Worm (Caenorhabditis elegans) whole organism, young adult: Measurements from ENCODE around the gene Y49F6C.8.

Source experiments
- B0019.2 ChIP-seq: fragments of 200-800 bp; sonication (Bioruptor generic); conservative IDR thresholded peaks from 2 replicates; pipeline ENCODE4 v1.3.6; 2022; ENCODE audit warnings: missing genetic modification reagents, missing genetic modification characterization, missing compliant biosample characterization
- Y53F4B.3 ChIP-seq: fragments of 200-800 bp; sonication (Bioruptor generic); IDR thresholded peaks from 2 replicates; pipeline ENCODE4 v1.3.6; 2022; ENCODE audit warnings: missing genetic modification reagents, missing genetic modification characterization, missing compliant biosample characterization
- akir-1 ChIP-seq: fragments of 200-800 bp; sonication (Bioruptor generic); optimal IDR thresholded peaks from 2 replicates; lab custom pipeline; 2018; ENCODE audit warnings: mild to moderate bottlenecking, missing genetic modification characterization, moderate library complexity, missing compliant biosample characterization
- aptf-2 ChIP-seq: fragments of 200-800 bp; sonication (Bioruptor generic); conservative IDR thresholded peaks from 2 replicates; pipeline ENCODE4 v1.3.6; 2022; ENCODE audit warnings: missing genetic modification reagents, missing genetic modification characterization, missing compliant biosample characterization
- atf-7 ChIP-seq: sonication (generic microtip); optimal IDR thresholded peaks from 2 replicates; lab custom pipeline; 2017; ENCODE audit warnings: mild to moderate bottlenecking, missing genetic modification characterization, missing compliant biosample characterization
- athp-1 ChIP-seq: sonication (generic microtip); optimal IDR thresholded peaks from 2 replicates; lab custom pipeline; 2017; ENCODE audit warnings: mild to moderate bottlenecking, missing genetic modification characterization, missing compliant biosample characterization
- bed-2 ChIP-seq: fragments of 200-800 bp; sonication (Bioruptor generic); IDR thresholded peaks from 2 replicates; pipeline ENCODE4 v1.3.6; 2022; ENCODE audit warnings: missing genetic modification reagents, missing genetic modification characterization, missing compliant biosample characterization
- ceh-79 ChIP-seq: sonication (generic microtip); optimal IDR thresholded peaks from 2 replicates; lab custom pipeline; 2017; ENCODE audit warnings: mild to moderate bottlenecking, missing genetic modification characterization, missing compliant biosample characterization
- ceh-91 ChIP-seq: fragments of 200-800 bp; sonication (Bioruptor generic); IDR thresholded peaks from 2 replicates; pipeline ENCODE4 v1.3.6; 2022; ENCODE audit warnings: missing genetic modification reagents, missing genetic modification characterization, missing compliant biosample characterization
- die-1 ChIP-seq: sonication (generic microtip); optimal IDR thresholded peaks from 2 replicates; lab custom pipeline; 2016; ENCODE audit warnings: missing genotype, mild to moderate bottlenecking, missing genetic modification characterization, missing compliant biosample characterization
- dox-1 ChIP-seq: fragments of 200-800 bp; sonication (Bioruptor generic); IDR thresholded peaks from 2 replicates; pipeline ENCODE4 v1.3.6; 2022; ENCODE audit warnings: missing genetic modification reagents, missing genetic modification characterization, missing compliant biosample characterization
- egl-18 ChIP-seq: fragments of 200-800 bp; sonication (Bioruptor generic); IDR thresholded peaks from 2 replicates; pipeline ENCODE4 v1.3.6; 2022; ENCODE audit warnings: missing genetic modification reagents, missing genetic modification characterization, missing compliant biosample characterization
- egrh-3 ChIP-seq: fragments of 200-800 bp; sonication (Bioruptor generic); IDR thresholded peaks from 2 replicates; pipeline ENCODE4 v1.3.6; 2022; ENCODE audit warnings: missing genetic modification reagents, missing genetic modification characterization, missing compliant biosample characterization
- ekl-4 ChIP-seq: fragments of 200-800 bp; sonication (Bioruptor generic); IDR thresholded peaks from 2 replicates; pipeline ENCODE4 v1.3.6; 2022; ENCODE audit warnings: missing genetic modification reagents, missing genetic modification characterization, missing compliant biosample characterization
- gei-17 ChIP-seq: fragments of 200-800 bp; sonication (Bioruptor generic); optimal IDR thresholded peaks from 2 replicates; lab custom pipeline; 2018; ENCODE audit warnings: mild to moderate bottlenecking, missing genetic modification characterization, missing compliant biosample characterization
- lin-40 ChIP-seq: sonication (generic microtip); optimal IDR thresholded peaks from 2 replicates; lab custom pipeline; 2016; ENCODE audit warnings: missing genetic modification characterization, mild to moderate bottlenecking, missing compliant biosample characterization, missing genotype, missing genetic modification reagents
- lir-1 ChIP-seq: fragments of 200-800 bp; sonication (Bioruptor generic); conservative IDR thresholded peaks from 2 replicates; pipeline ENCODE4 v1.3.6; 2022; ENCODE audit warnings: missing genetic modification reagents, missing genetic modification characterization, missing compliant biosample characterization
- lsl-1 ChIP-seq: fragments of 200-800 bp; sonication (Bioruptor generic); optimal IDR thresholded peaks from 2 replicates; lab custom pipeline; 2018; ENCODE audit warnings: mild to moderate bottlenecking, missing genetic modification characterization, moderate library complexity, missing compliant biosample characterization
- nfya-1 ChIP-seq: sonication (generic microtip); optimal IDR thresholded peaks from 2 replicates; lab custom pipeline; 2017; ENCODE audit warnings: antibody characterized with exemption, missing compliant biosample characterization, missing genetic modification characterization, borderline replicate concordance; ENCODE audit not compliant: insufficient read depth
- nfyb-1 ChIP-seq: fragments of 200-800 bp; sonication (Bioruptor generic); IDR thresholded peaks from 2 replicates; pipeline ENCODE4 v1.3.6; 2022; ENCODE audit warnings: missing genetic modification reagents, missing genetic modification characterization, missing compliant biosample characterization
- nhr-179 ChIP-seq: sonication (generic microtip); optimal IDR thresholded peaks from 2 replicates; lab custom pipeline; 2016; ENCODE audit warnings: mild to moderate bottlenecking, missing genetic modification characterization, missing compliant biosample characterization
- nhr-27 ChIP-seq: fragments of 200-800 bp; sonication (Bioruptor generic); optimal IDR thresholded peaks from 2 replicates; lab custom pipeline; 2018; ENCODE audit warnings: mild to moderate bottlenecking, missing genetic modification characterization, moderate library complexity, missing compliant biosample characterization
- nhr-80 ChIP-seq: sonication (generic microtip); optimal IDR thresholded peaks from 2 replicates; lab custom pipeline; 2016; ENCODE audit warnings: missing genetic modification characterization, missing compliant biosample characterization
- pbrm-1 ChIP-seq: fragments of 200-800 bp; sonication (Bioruptor generic); IDR thresholded peaks from 2 replicates; pipeline ENCODE4 v1.3.6; 2022; ENCODE audit warnings: missing genetic modification reagents, missing genetic modification characterization, missing compliant biosample characterization
- pha-4 ChIP-seq: fragments of 150-350 bp; sonication (generic microtip); optimal IDR thresholded peaks from 2 replicates; lab custom pipeline; 2014; ENCODE audit warnings: missing biosample characterization, missing genetic modification reagents, missing genetic modification characterization
- rcor-1 ChIP-seq: fragments of 200-800 bp; sonication (Bioruptor generic); IDR thresholded peaks from 2 replicates; pipeline ENCODE4 v1.3.6; 2022; ENCODE audit warnings: missing genetic modification reagents, missing genetic modification characterization, missing compliant biosample characterization
- repo-1 ChIP-seq: sonication (generic microtip); optimal IDR thresholded peaks from 2 replicates; lab custom pipeline; 2017; ENCODE audit warnings: mild to moderate bottlenecking, missing genetic modification characterization, missing compliant biosample characterization
- sdz-38 ChIP-seq: sonication (generic microtip); optimal IDR thresholded peaks from 2 replicates; lab custom pipeline; 2016; ENCODE audit warnings: missing genotype, missing genetic modification characterization, missing compliant biosample characterization
- snpc-4 ChIP-seq, 5 experiments: fragments of 150-350 bp in 1 of 5; sonication (generic microtip) in 4 of 5; optimal IDR thresholded peaks; 2 replicates each; lab custom pipeline; 2014 to 2018; ENCODE audit warnings: missing genetic modification characterization in 5 of 5, missing biosample characterization in 3 of 5, antibody characterized with exemption in 2 of 5, mild to moderate bottlenecking in 2 of 5, missing compliant biosample characterization in 2 of 5, missing genotype in 2 of 5, moderate library complexity in 2 of 5, missing genetic modification reagents in 1 of 5
- tbp1 ChIP-seq: fragments of 200-800 bp; sonication (Bioruptor generic); optimal IDR thresholded peaks from 2 replicates; lab custom pipeline; 2018; ENCODE audit warnings: mild to moderate bottlenecking, missing genetic modification characterization, missing compliant biosample characterization
- tlf-1 ChIP-seq: fragments of 200-800 bp; sonication (Bioruptor generic); optimal IDR thresholded peaks from 2 replicates; lab custom pipeline; 2018; ENCODE audit warnings: mild to moderate bottlenecking, missing genetic modification characterization, missing compliant biosample characterization
- ztf-22 ChIP-seq: fragments of 200-800 bp; sonication (Bioruptor generic); optimal IDR thresholded peaks from 2 replicates; lab custom pipeline; 2018; ENCODE audit warnings: mild to moderate bottlenecking, missing genetic modification characterization, moderate library complexity, missing compliant biosample characterization
- ztf-3 ChIP-seq: fragments of 200-800 bp; sonication (Bioruptor generic); optimal IDR thresholded peaks from 2 replicates; lab custom pipeline; 2018; ENCODE audit warnings: mild to moderate bottlenecking, missing genetic modification characterization, missing compliant biosample characterization

Y49F6C.8 gene

ce11 chrII:3376789-3377188, 6.9 kb upstream of the Y49F6C.8 start, which contains the start of gene bath-9:
Gene bath-9 (plus strand): TSS chrII:3377089.
- TF ChIP-seq pbrm-1 (GFP tag; lab: Robert Waterston, UW) (no peak), rcor-1 (no peak), ekl-4 (GFP tag; lab: Robert Waterston, UW) (no peak), nfya-1 (tag; lab: Kevin White, UChicago) (no peak), lir-1 (GFP tag; lab: Robert Waterston, UW) (no peak), atf-7 (tag; lab: Kevin White, UChicago) (no peak), sdz-38 (tag; lab: Kevin White, UChicago) (no peak), egl-18 (GFP tag; lab: Robert Waterston, UW) (no peak), repo-1 (tag; lab: Kevin White, UChicago) (no peak), lin-40 (tag; lab: Kevin White, UChicago) (no peak), ztf-3 (GFP tag; lab: Kevin White, UChicago) (no peak), athp-1 (tag; lab: Kevin White, UChicago) (no peak), B0019.2 (no peak), nhr-179 (tag; lab: Kevin White, UChicago) (no peak), ceh-79 (tag; lab: Kevin White, UChicago) (no peak)

ce11 chrII:3375302-3375701, 5.4 kb upstream of the Y49F6C.8 start:
- TF ChIP-seq gei-17 (GFP tag; lab: Kevin White, UChicago): no peak
- TF ChIP-seq bed-2 (GFP tag; lab: Robert Waterston, UW): no peak

ce11 chrII:3374779-3375178, 4.9 kb upstream of the Y49F6C.8 start, which contains the start of gene bath-10:
Gene bath-10 (plus strand): TSS chrII:3375079.
- TF ChIP-seq lsl-1 (GFP tag; lab: Kevin White, UChicago): no peak

ce11 chrII:3373875-3374274, 4.0 kb upstream of the Y49F6C.8 start:
- TF ChIP-seq ceh-91 (GFP tag; lab: Robert Waterston, UW) (no peak), nhr-27 (tag; lab: Kevin White, UChicago) (no peak)

ce11 chrII:3371010-3371409, 1.1 kb upstream of the Y49F6C.8 start, which contains the start of gene bath-23:
Gene bath-23 (plus strand): TSS chrII:3371310.
- TF ChIP-seq egrh-3 (no peak), die-1 (no peak), Y53F4B.3 (no peak), tlf-1 (GFP tag; lab: Kevin White, UChicago) (no peak), ceh-79 (tag; lab: Kevin White, UChicago) (no peak), nhr-80 (tag; lab: Kevin White, UChicago) (no peak), pha-4 (tag; lab: Kevin White, UChicago) (no peak), ztf-22 (GFP tag; lab: Kevin White, UChicago) (no peak), tbp1 (no peak), dox-1 (GFP tag; lab: Robert Waterston, UW) (no peak), nfyb-1 (no peak), snpc-4 (GFP tag; optimal IDR thresholded peaks at IDR 0.05; lab: Kevin White, UChicago) (no peak), snpc-4 (tag; optimal IDR thresholded peaks at IDR 0.05; lab: Kevin White, UChicago) (no peak), aptf-2 (no peak), akir-1 (GFP tag; lab: Kevin White, UChicago) (no peak)
